Worm (Caenorhabditis elegans) whole organism, early embryonic: Measurements from ENCODE around the gene C45G9.2.

ENCODE experiments used
- B0310.2 ChIP-seq: sonication (generic microtip); optimal IDR thresholded peaks from 2 replicates; lab custom pipeline; 2016; ENCODE audit warnings: mild to moderate bottlenecking, missing genetic modification characterization, missing compliant biosample characterization
- F13C5.2 ChIP-seq: sonication (generic microtip); optimal IDR thresholded peaks from 2 replicates; lab custom pipeline; 2017; ENCODE audit warnings: mild to moderate bottlenecking, missing genetic modification characterization, inconsistent platforms, missing compliant biosample characterization
- aly-1 ChIP-seq: sonication (generic microtip); optimal IDR thresholded peaks from 2 replicates; lab custom pipeline; 2016; ENCODE audit warnings: missing genetic modification characterization, missing compliant biosample characterization
- ama-1 ChIP-seq: fragments of 150-350 bp; optimal IDR thresholded peaks from 2 replicates; lab custom pipeline; 2014
- ceh-13 ChIP-seq: fragments of 200-800 bp; sonication (Bioruptor generic); optimal IDR thresholded peaks from 2 replicates; lab custom pipeline; 2018; ENCODE audit warnings: mild to moderate bottlenecking, missing genetic modification characterization, missing compliant biosample characterization
- ceh-36 ChIP-seq: sonication (generic microtip); optimal IDR thresholded peaks from 2 replicates; lab custom pipeline; 2016; ENCODE audit warnings: missing genetic modification characterization, inconsistent platforms, missing compliant biosample characterization
- ets-7 ChIP-seq: sonication (generic microtip); optimal IDR thresholded peaks from 2 replicates; lab custom pipeline; 2016; ENCODE audit warnings: missing genotype, missing genetic modification characterization, missing compliant biosample characterization
- flt-1 ChIP-seq: fragments of 200-800 bp; sonication (Bioruptor generic); IDR thresholded peaks from 2 replicates; pipeline ENCODE4 v1.3.6; 2022; ENCODE audit warnings: missing genetic modification characterization, missing compliant biosample characterization
- hmbx-1 ChIP-seq: sonication (generic microtip); optimal IDR thresholded peaks from 2 replicates; lab custom pipeline; 2016; ENCODE audit warnings: mild to moderate bottlenecking, missing genetic modification characterization, missing compliant biosample characterization
- hmg-4 ChIP-seq: fragments of 200-800 bp; sonication (Bioruptor generic); optimal IDR thresholded peaks from 2 replicates; lab custom pipeline; 2018; ENCODE audit warnings: mild to moderate bottlenecking, missing genetic modification characterization, missing compliant biosample characterization
- hnd-1 ChIP-seq: sonication (generic microtip); optimal IDR thresholded peaks from 2 replicates; lab custom pipeline; 2016; ENCODE audit warnings: missing genetic modification characterization, missing compliant biosample characterization
- pes-1 ChIP-seq: fragments of 200-800 bp; sonication (Bioruptor generic); IDR thresholded peaks from 2 replicates; pipeline ENCODE4 v1.3.6; 2022; ENCODE audit warnings: missing genetic modification reagents, missing genetic modification characterization, missing compliant biosample characterization
- scrt-1 ChIP-seq: fragments of 200-800 bp; sonication (Bioruptor generic); IDR thresholded peaks from 2 replicates; pipeline ENCODE4 v1.3.6; 2022; ENCODE audit warnings: missing genetic modification characterization, missing compliant biosample characterization
- sea-1 ChIP-seq: fragments of 200-800 bp; sonication (Bioruptor generic); conservative IDR thresholded peaks from 2 replicates; pipeline ENCODE4 v1.3.6; 2022; ENCODE audit warnings: missing genetic modification characterization, missing compliant biosample characterization
- tbx-11 ChIP-seq: fragments of 200-800 bp; sonication (Bioruptor generic); IDR thresholded peaks from 2 replicates; pipeline ENCODE4 v1.3.6; 2022; ENCODE audit warnings: missing genetic modification characterization, missing compliant biosample characterization
- tbx-37 ChIP-seq: fragments of 200-800 bp; sonication (Bioruptor generic); conservative IDR thresholded peaks from 2 replicates; pipeline ENCODE4 v1.3.6; 2022; ENCODE audit warnings: missing genetic modification reagents, missing genetic modification characterization, missing compliant biosample characterization
- tra-4 ChIP-seq: sonication (generic microtip); optimal IDR thresholded peaks from 2 replicates; lab custom pipeline; 2017; ENCODE audit warnings: missing genetic modification characterization, missing compliant biosample characterization

C45G9.2 gene

ce11 chrIII:5112998-5113397, 44.1 kb downstream of the C45G9.2 start:
- TF ChIP-seq ceh-13 (GFP tag; lab: Kevin White, UChicago) (no peak), hmg-4 (GFP tag; lab: Kevin White, UChicago) (no peak), tbx-11 (GFP tag; lab: Robert Waterston, UW) (no peak), pes-1 (GFP tag; lab: Robert Waterston, UW) (no peak), scrt-1 (GFP tag; lab: Robert Waterston, UW) (no peak), ceh-36 (tag; lab: Kevin White, UChicago) (no peak), hmbx-1 (tag; lab: Kevin White, UChicago) (no peak), tra-4 (tag; lab: Kevin White, UChicago) (no peak), tbx-37 (GFP tag; lab: Robert Waterston, UW) (no peak), sea-1 (GFP tag; lab: Robert Waterston, UW) (no peak), ets-7 (tag; lab: Kevin White, UChicago) (no peak), flt-1 (GFP tag; lab: Robert Waterston, UW) (no peak), hnd-1 (tag; lab: Kevin White, UChicago) (no peak), ama-1 (lab: Kevin White, UChicago) (no peak), F13C5.2 (tag; lab: Kevin White, UChicago) (no peak), B0310.2 (tag; lab: Kevin White, UChicago) (no peak)

- TF ChIP-seq ama-1 (lab: Kevin White, UChicago) (no peak), ceh-13 (GFP tag; lab: Kevin White, UChicago) (no peak), F13C5.2 (tag; lab: Kevin White, UChicago) (no peak), hmg-4 (GFP tag; lab: Kevin White, UChicago) (no peak), flt-1 (GFP tag; lab: Robert Waterston, UW) (no peak), B0310.2 (tag; lab: Kevin White, UChicago) (no peak), ets-7 (tag; lab: Kevin White, UChicago) (no peak), pes-1 (GFP tag; lab: Robert Waterston, UW) (no peak), tbx-37 (GFP tag; lab: Robert Waterston, UW) (no peak), hmbx-1 (tag; lab: Kevin White, UChicago) (no peak), tbx-11 (GFP tag; lab: Robert Waterston, UW) (no peak), aly-1 (tag; lab: Kevin White, UChicago) (no peak), sea-1 (GFP tag; lab: Robert Waterston, UW) (no peak), tra-4 (tag; lab: Kevin White, UChicago) (no peak), scrt-1 (GFP tag; lab: Robert Waterston, UW) (no peak), hnd-1 (tag; lab: Kevin White, UChicago) (no peak), ceh-36 (tag; lab: Kevin White, UChicago) (no peak)
Measured at ce11 chrIII:5119063-5119462, 50.2 kb downstream of the C45G9.2 start.
